Worm (Caenorhabditis elegans) whole organism, L4 larva: ENCODE data around the gene fipr-16.
A peak's percentile ranks its signal among the peaks of the same experiment; 100 is the strongest.

Experiments
- F10B5.3 ChIP-seq: sonication (generic microtip); optimal IDR thresholded peaks from 2 replicates; lab custom pipeline; 2016; ENCODE audit warnings: mild to moderate bottlenecking, missing genetic modification characterization, missing compliant biosample characterization
- F26F4.8 ChIP-seq: fragments of 200-800 bp; sonication (Bioruptor generic); conservative IDR thresholded peaks from 2 replicates; pipeline ENCODE4 v1.3.6; 2022; ENCODE audit warnings: missing genetic modification characterization, missing compliant biosample characterization
- F44E2.7 ChIP-seq: fragments of 200-800 bp; sonication (Bioruptor generic); IDR thresholded peaks from 2 replicates; pipeline ENCODE4 v2.1.2; 2022; ENCODE audit warnings: missing genetic modification characterization, missing compliant biosample characterization
- F49E8.2 ChIP-seq: sonication (generic microtip); optimal IDR thresholded peaks from 2 replicates; lab custom pipeline; 2016; ENCODE audit warnings: missing compliant biosample characterization, mild to moderate bottlenecking, missing genetic modification characterization, borderline replicate concordance
- T20F7.1 ChIP-seq: fragments of 200-800 bp; sonication (Bioruptor generic); optimal IDR thresholded peaks from 2 replicates; lab custom pipeline; 2018; ENCODE audit warnings: mild to moderate bottlenecking, missing genetic modification characterization, missing compliant biosample characterization
- ama-1 ChIP-seq: fragments of 150-350 bp; optimal IDR thresholded peaks from 2 replicates; lab custom pipeline; 2014; ENCODE audit warnings: inconsistent platforms, mixed read lengths
- attf-4 ChIP-seq: sonication (generic microtip); optimal IDR thresholded peaks from 3 replicates; lab custom pipeline; 2017; ENCODE audit warnings: missing biosample characterization, missing genetic modification characterization
- ceh-28 ChIP-seq: fragments of 150-350 bp; optimal IDR thresholded peaks from 2 replicates; lab custom pipeline; 2014; ENCODE audit warnings: missing biosample characterization, missing genetic modification reagents, missing genetic modification characterization
- ceh-44 ChIP-seq: fragments of 200-800 bp; sonication (Bioruptor generic); IDR thresholded peaks from 2 replicates; pipeline ENCODE4 v1.3.6; 2022; ENCODE audit warnings: missing genetic modification reagents, missing genetic modification characterization, missing compliant biosample characterization
- ceh-62 ChIP-seq: sonication (generic microtip); optimal IDR thresholded peaks from 2 replicates; lab custom pipeline; 2017; ENCODE audit warnings: missing biosample characterization, missing genetic modification characterization
- ceh-82 ChIP-seq: sonication (generic microtip); optimal IDR thresholded peaks from 2 replicates; lab custom pipeline; 2017; ENCODE audit warnings: missing biosample characterization, missing genetic modification characterization
- ces-1 ChIP-seq: fragments of 150-350 bp; sonication (generic microtip); optimal IDR thresholded peaks from 4 replicates; lab custom pipeline; 2014; ENCODE audit warnings: missing biosample characterization, missing genetic modification reagents, missing genetic modification characterization
- cey-2 ChIP-seq: sonication (generic microtip); optimal IDR thresholded peaks from 3 replicates; lab custom pipeline; 2017; ENCODE audit warnings: missing genetic modification characterization, mild to moderate bottlenecking, missing compliant biosample characterization, antibody characterized with exemption, borderline replicate concordance; ENCODE audit not compliant: insufficient read depth
- daf-12 ChIP-seq: fragments of 150-350 bp; optimal IDR thresholded peaks from 2 replicates; lab custom pipeline; 2014; ENCODE audit warnings: missing biosample characterization, missing genetic modification reagents, missing genetic modification characterization
- dmd-6 ChIP-seq: fragments of 200-800 bp; sonication (Bioruptor generic); IDR thresholded peaks from 2 replicates; pipeline ENCODE4 v1.3.6; 2022; ENCODE audit warnings: missing genetic modification reagents, missing genetic modification characterization, missing compliant biosample characterization
- dve-1 ChIP-seq: sonication (generic microtip); optimal IDR thresholded peaks from 2 replicates; lab custom pipeline; 2017; ENCODE audit warnings: antibody characterized with exemption, mild to moderate bottlenecking, missing genetic modification characterization, missing compliant biosample characterization; ENCODE audit not compliant: insufficient read depth
- egl-27 ChIP-seq: sonication (generic microtip); optimal IDR thresholded peaks from 3 replicates; lab custom pipeline; 2017; ENCODE audit warnings: missing biosample characterization, missing genetic modification reagents, missing genetic modification characterization
- egl-43 ChIP-seq: fragments of 200-800 bp; sonication (Bioruptor generic); IDR thresholded peaks from 2 replicates; pipeline ENCODE4 v1.3.6; 2022; ENCODE audit warnings: missing genetic modification reagents, missing genetic modification characterization, missing compliant biosample characterization
- gei-8 ChIP-seq: fragments of 200-800 bp; sonication (Bioruptor generic); optimal IDR thresholded peaks from 2 replicates; lab custom pipeline; 2018; ENCODE audit warnings: mild to moderate bottlenecking, missing genetic modification characterization, missing compliant biosample characterization
- hif-1 ChIP-seq, 2 experiments: sonication (generic microtip); optimal IDR thresholded peaks; 2 replicates each; lab custom pipeline; 2016 to 2017; ENCODE audit warnings: missing compliant biosample characterization in 2 of 2, missing genetic modification characterization in 2 of 2, missing genetic modification reagents in 2 of 2, missing genotype in 2 of 2, mild to moderate bottlenecking in 1 of 2
- hlh-11 ChIP-seq: fragments of 200-800 bp; sonication (Bioruptor generic); optimal IDR thresholded peaks from 2 replicates; lab custom pipeline; 2018; ENCODE audit warnings: mild to moderate bottlenecking, missing genetic modification characterization, missing compliant biosample characterization
- hmg-1.1 ChIP-seq: fragments of 200-800 bp; sonication (Bioruptor generic); IDR thresholded peaks from 2 replicates; pipeline ENCODE4 v1.3.6; 2022; ENCODE audit warnings: missing genetic modification reagents, missing genetic modification characterization, missing compliant biosample characterization
- lin-1 ChIP-seq: fragments of 200-800 bp; sonication (Bioruptor generic); IDR thresholded peaks from 2 replicates; pipeline ENCODE4 v1.3.6; 2022; ENCODE audit warnings: missing genetic modification reagents, missing genetic modification characterization, missing compliant biosample characterization
- lin-13 ChIP-seq: fragments of 150-350 bp; optimal IDR thresholded peaks from 2 replicates; lab custom pipeline; 2014; ENCODE audit warnings: missing biosample characterization, missing genetic modification reagents, missing genetic modification characterization
- lin-15B ChIP-seq: fragments of 150-350 bp; sonication (generic microtip); optimal IDR thresholded peaks from 3 replicates; lab custom pipeline; 2014; ENCODE audit warnings: missing biosample characterization, missing genetic modification characterization
- lin-29 ChIP-seq: fragments of 200-800 bp; sonication (Bioruptor generic); IDR thresholded peaks from 2 replicates; pipeline ENCODE4 v1.3.6; 2022; ENCODE audit warnings: missing genetic modification reagents, missing genetic modification characterization, missing compliant biosample characterization
- lin-38 ChIP-seq: fragments of 200-800 bp; sonication (Bioruptor generic); IDR thresholded peaks from 2 replicates; pipeline ENCODE4 v1.3.6; 2022; ENCODE audit warnings: missing genetic modification reagents, missing genetic modification characterization, missing compliant biosample characterization
- lsy-2 ChIP-seq, 2 experiments: fragments of 150-350 bp in 1 of 2; sonication (generic microtip) in 1 of 2; optimal IDR thresholded peaks; 2 replicates each; lab custom pipeline; 2014 to 2017; ENCODE audit warnings: missing biosample characterization in 2 of 2, missing genetic modification characterization in 2 of 2
- madf-5 ChIP-seq, 2 experiments: fragments of 200-800 bp; sonication (Bioruptor generic); IDR thresholded peaks; 2 replicates each; pipeline ENCODE4 v1.3.6; 2022; ENCODE audit warnings: missing compliant biosample characterization in 2 of 2, missing genetic modification characterization in 2 of 2
- mes-2 ChIP-seq: sonication (generic microtip); optimal IDR thresholded peaks from 2 replicates; lab custom pipeline; 2016; ENCODE audit warnings: missing genotype, mild to moderate bottlenecking, missing genetic modification characterization, missing compliant biosample characterization; ENCODE audit not compliant: poor library complexity, severe bottlenecking
- nhr-42 ChIP-seq: fragments of 200-800 bp; sonication (Bioruptor generic); IDR thresholded peaks from 2 replicates; pipeline ENCODE4 v1.3.6; 2022; ENCODE audit warnings: missing genetic modification characterization, missing compliant biosample characterization
- nhr-48 ChIP-seq: sonication (generic microtip); optimal IDR thresholded peaks from 2 replicates; lab custom pipeline; 2016; ENCODE audit warnings: mild to moderate bottlenecking, missing genetic modification characterization, missing compliant biosample characterization
- nhr-77 ChIP-seq: fragments of 150-350 bp; optimal IDR thresholded peaks from 2 replicates; lab custom pipeline; 2014; ENCODE audit warnings: missing biosample characterization, missing genetic modification characterization
- pha-4 ChIP-seq, 2 experiments: fragments of 150-350 bp in 1 of 2; fragments of 200-800 bp in 1 of 2; sonication (Bioruptor generic) in 1 of 2; IDR thresholded peaks in 1 of 2; optimal IDR thresholded peaks in 1 of 2; 2 replicates each; pipeline versions ENCODE4 v1.3.6 to Lab custom; 2014 to 2022; ENCODE audit warnings: missing genetic modification characterization in 2 of 2, missing genetic modification reagents in 2 of 2, missing biosample characterization in 1 of 2, missing compliant biosample characterization in 1 of 2
- pqm-1 ChIP-seq: sonication (generic microtip); optimal IDR thresholded peaks from 2 replicates; lab custom pipeline; 2017; ENCODE audit warnings: missing biosample characterization, missing genetic modification characterization
- rbr-2 ChIP-seq: sonication (generic microtip); optimal IDR thresholded peaks from 2 replicates; lab custom pipeline; 2016; ENCODE audit warnings: missing genotype, missing genetic modification characterization, missing compliant biosample characterization
- set-16 ChIP-seq: fragments of 200-800 bp; sonication (Bioruptor generic); IDR thresholded peaks from 2 replicates; pipeline ENCODE4 v1.3.6; 2022; ENCODE audit warnings: missing genetic modification reagents, missing genetic modification characterization, missing compliant biosample characterization
- snpc-1.2 ChIP-seq: fragments of 200-800 bp; sonication (Bioruptor generic); IDR thresholded peaks from 2 replicates; pipeline ENCODE4 v1.3.6; 2022; ENCODE audit warnings: missing genetic modification reagents, missing genetic modification characterization, missing compliant biosample characterization
- zfp-3 ChIP-seq: fragments of 200-800 bp; sonication (Bioruptor generic); conservative IDR thresholded peaks from 2 replicates; pipeline ENCODE4 v1.3.6; 2022; ENCODE audit warnings: missing genetic modification reagents, missing genetic modification characterization, missing compliant biosample characterization
- zip-11 ChIP-seq: fragments of 200-800 bp; sonication (Bioruptor generic); IDR thresholded peaks from 2 replicates; pipeline ENCODE4 v1.3.6; 2022; ENCODE audit warnings: missing genetic modification characterization, missing compliant biosample characterization
- zip-2 ChIP-seq: fragments of 150-350 bp; optimal IDR thresholded peaks from 2 replicates; lab custom pipeline; 2014; ENCODE audit warnings: missing biosample characterization, missing genetic modification characterization
- ztf-11 ChIP-seq: fragments of 150-350 bp; optimal IDR thresholded peaks from 2 replicates; lab custom pipeline; 2014; ENCODE audit warnings: missing biosample characterization, missing genetic modification characterization
- ztf-7 ChIP-seq: fragments of 150-350 bp; optimal IDR thresholded peaks from 2 replicates; lab custom pipeline; 2014; ENCODE audit warnings: missing biosample characterization, missing genetic modification characterization

fipr-16 gene

DNA sequence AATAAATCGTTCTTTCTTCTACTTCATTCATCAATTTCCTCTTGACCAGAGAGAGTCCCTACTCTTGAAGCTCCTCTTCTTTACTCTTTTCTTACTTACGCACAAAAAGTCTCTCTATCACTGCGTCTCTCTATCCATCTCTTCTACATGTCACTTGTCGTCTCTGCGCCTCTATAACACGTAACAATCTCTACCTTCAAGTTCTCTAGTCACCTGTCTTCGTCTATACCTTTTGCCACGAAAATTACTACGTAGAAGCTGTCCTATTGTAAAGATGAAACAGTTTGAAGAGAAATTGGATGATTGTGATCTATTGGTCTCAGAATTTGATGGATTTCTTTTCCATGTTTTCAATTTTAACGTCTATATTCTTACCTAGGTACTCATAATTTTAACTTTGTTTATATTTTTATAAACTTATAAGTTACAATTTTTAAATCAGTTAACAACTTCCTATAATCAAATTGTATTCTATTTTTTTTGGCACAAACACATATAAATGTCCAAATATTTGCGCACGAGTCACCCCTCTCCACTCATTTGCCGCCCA lies 33.9 kb downstream of the fipr-16 start, which contains the start of gene C02D5.2 (continued):
- TF ChIP-seq madf-5 (GFP tag; IDR thresholded peaks at IDR 0.05; lab: Robert Waterston, UW) (no peak), egl-43 (GFP tag; lab: Robert Waterston, UW) (no peak), nhr-48 (tag; lab: Kevin White, UChicago) (no peak), dve-1 (tag; lab: Kevin White, UChicago) (peak; percentile 52), lin-29 (GFP tag; lab: Robert Waterston, UW) (no peak), dmd-6 (GFP tag; lab: Robert Waterston, UW) (peak; percentile 45), pqm-1 (tag; lab: Kevin White, UChicago) (no peak), cey-2 (no peak), ceh-28 (tag; lab: Kevin White, UChicago) (no peak), nhr-77 (tag; lab: Kevin White, UChicago) (no peak), egl-27 (tag; lab: Kevin White, UChicago) (no peak), nhr-42 (GFP tag; lab: Robert Waterston, UW) (no peak), set-16 (no peak), rbr-2 (peak; percentile 20), lin-13 (GFP tag; lab: Kevin White, UChicago) (peak; percentile 21), ceh-44 (GFP tag; lab: Robert Waterston, UW) (no peak), lin-15B (tag; lab: Kevin White, UChicago) (no peak), F49E8.2 (tag; lab: Kevin White, UChicago) (no peak), hlh-11 (peak; percentile 49), ces-1 (no peak), F10B5.3 (no peak), lin-1 (GFP tag; lab: Robert Waterston, UW) (no peak), mes-2 (tag; lab: Kevin White, UChicago) (no peak), zip-11 (no peak), zfp-3 (GFP tag; lab: Robert Waterston, UW) (no peak), ztf-11 (no peak), ceh-62 (tag; lab: Kevin White, UChicago) (no peak), ceh-82 (tag; lab: Kevin White, UChicago) (no peak), lin-38 (no peak), daf-12 (no peak), lsy-2 (tag; optimal IDR thresholded peaks at IDR 0.05; lab: Kevin White, UChicago) (peak in 1 of 2 experiments; percentile 49), ztf-7 (tag; lab: Kevin White, UChicago) (no peak), zip-2 (tag; lab: Kevin White, UChicago) (no peak), snpc-1.2 (GFP tag; lab: Robert Waterston, UW) (no peak), gei-8 (GFP tag; lab: Kevin White, UChicago) (no peak), F44E2.7 (GFP tag; lab: Robert Waterston, UW) (no peak), attf-4 (tag; lab: Kevin White, UChicago) (no peak), hif-1 (tag; optimal IDR thresholded peaks at IDR 0.05; lab: Kevin White, UChicago) (peak in 1 of 2 experiments; percentile 32), pha-4 (GFP tag; IDR thresholded peaks at IDR 0.05; lab: Robert Waterston, UW) (no peak), pha-4 (tag; optimal IDR thresholded peaks at IDR 0.05; lab: Kevin White, UChicago) (no peak), T20F7.1 (GFP tag; lab: Kevin White, UChicago) (peak; percentile 27), hmg-1.1 (GFP tag; lab: Robert Waterston, UW) (peak; percentile 54; the same call in 1 of the 2 replicates), ama-1 (lab: Kevin White, UChicago) (no peak), F26F4.8 (GFP tag; lab: Robert Waterston, UW) (no peak)
- TF ChIP-seq, all 104 proteins: peak for 15
